Worm (Caenorhabditis elegans) whole organism, young adult: ENCODE results near the gene oac-2.

Experiments
- B0019.2 ChIP-seq: fragments of 200-800 bp; sonication (Bioruptor generic); conservative IDR thresholded peaks from 2 replicates; pipeline ENCODE4 v1.3.6; 2022; ENCODE audit warnings: missing genetic modification reagents, missing genetic modification characterization, missing compliant biosample characterization
- F22D6.2 ChIP-seq: sonication (generic microtip); optimal IDR thresholded peaks from 2 replicates; lab custom pipeline; 2016; ENCODE audit warnings: mild to moderate bottlenecking, missing genetic modification characterization, missing compliant biosample characterization
- F49E8.2 ChIP-seq: sonication (generic microtip); optimal IDR thresholded peaks from 3 replicates; lab custom pipeline; 2017; ENCODE audit warnings: missing genetic modification characterization, mild to moderate bottlenecking, missing compliant biosample characterization, antibody characterized with exemption, moderate library complexity; ENCODE audit not compliant: insufficient read depth
- atf-7 ChIP-seq: sonication (generic microtip); optimal IDR thresholded peaks from 2 replicates; lab custom pipeline; 2017; ENCODE audit warnings: mild to moderate bottlenecking, missing genetic modification characterization, missing compliant biosample characterization
- athp-1 ChIP-seq: sonication (generic microtip); optimal IDR thresholded peaks from 2 replicates; lab custom pipeline; 2017; ENCODE audit warnings: mild to moderate bottlenecking, missing genetic modification characterization, missing compliant biosample characterization
- attf-5 ChIP-seq: fragments of 200-800 bp; sonication (Bioruptor generic); optimal IDR thresholded peaks from 2 replicates; lab custom pipeline; 2018; ENCODE audit warnings: mild to moderate bottlenecking, missing genetic modification characterization, missing compliant biosample characterization
- bed-1 ChIP-seq: fragments of 200-800 bp; sonication (Bioruptor generic); IDR thresholded peaks from 2 replicates; pipeline ENCODE4 v1.3.6; 2022; ENCODE audit warnings: missing genetic modification reagents, missing genetic modification characterization, missing compliant biosample characterization
- cebp-1 ChIP-seq, 2 experiments: fragments of 200-800 bp in 1 of 2; sonication (Bioruptor generic) in 1 of 2; sonication (generic microtip) in 1 of 2; IDR thresholded peaks in 1 of 2; optimal IDR thresholded peaks in 1 of 2; 2 replicates each; pipeline versions ENCODE4 v1.3.6 to Lab custom; 2017 to 2022; ENCODE audit warnings: missing compliant biosample characterization in 2 of 2, missing genetic modification characterization in 2 of 2, mild to moderate bottlenecking in 1 of 2, missing genetic modification reagents in 1 of 2, moderate library complexity in 1 of 2
- ceh-100 ChIP-seq: fragments of 200-800 bp; sonication (Bioruptor generic); IDR thresholded peaks from 2 replicates; pipeline ENCODE4 v1.3.6; 2022; ENCODE audit warnings: missing genetic modification reagents, missing genetic modification characterization, missing compliant biosample characterization
- ceh-27 ChIP-seq: fragments of 200-800 bp; sonication (Bioruptor generic); optimal IDR thresholded peaks from 2 replicates; lab custom pipeline; 2018; ENCODE audit warnings: mild to moderate bottlenecking, missing genetic modification characterization, moderate library complexity, missing compliant biosample characterization
- ceh-58 ChIP-seq: fragments of 200-800 bp; sonication (Bioruptor generic); IDR thresholded peaks from 2 replicates; pipeline ENCODE4 v1.3.6; 2022; ENCODE audit warnings: missing genetic modification characterization, missing compliant biosample characterization
- ceh-91 ChIP-seq: fragments of 200-800 bp; sonication (Bioruptor generic); IDR thresholded peaks from 2 replicates; pipeline ENCODE4 v1.3.6; 2022; ENCODE audit warnings: missing genetic modification reagents, missing genetic modification characterization, missing compliant biosample characterization
- die-1 ChIP-seq: sonication (generic microtip); optimal IDR thresholded peaks from 2 replicates; lab custom pipeline; 2016; ENCODE audit warnings: missing genotype, mild to moderate bottlenecking, missing genetic modification characterization, missing compliant biosample characterization
- egl-18 ChIP-seq: fragments of 200-800 bp; sonication (Bioruptor generic); IDR thresholded peaks from 2 replicates; pipeline ENCODE4 v1.3.6; 2022; ENCODE audit warnings: missing genetic modification reagents, missing genetic modification characterization, missing compliant biosample characterization
- egrh-3 ChIP-seq: fragments of 200-800 bp; sonication (Bioruptor generic); IDR thresholded peaks from 2 replicates; pipeline ENCODE4 v1.3.6; 2022; ENCODE audit warnings: missing genetic modification reagents, missing genetic modification characterization, missing compliant biosample characterization
- gei-17 ChIP-seq: fragments of 200-800 bp; sonication (Bioruptor generic); optimal IDR thresholded peaks from 2 replicates; lab custom pipeline; 2018; ENCODE audit warnings: mild to moderate bottlenecking, missing genetic modification characterization, missing compliant biosample characterization
- him-1 ChIP-seq: sonication (generic microtip); optimal IDR thresholded peaks from 2 replicates; lab custom pipeline; 2016; ENCODE audit warnings: missing genotype, missing genetic modification reagents, missing genetic modification characterization, missing compliant biosample characterization
- hlh-12 ChIP-seq: sonication (generic microtip); optimal IDR thresholded peaks from 2 replicates; lab custom pipeline; 2016; ENCODE audit warnings: missing genetic modification characterization, missing compliant biosample characterization
- lin-26 ChIP-seq: fragments of 200-800 bp; sonication (Bioruptor generic); IDR thresholded peaks from 2 replicates; pipeline ENCODE4 v1.3.6; 2022; ENCODE audit warnings: missing genetic modification reagents, missing genetic modification characterization, missing compliant biosample characterization
- lin-54 ChIP-seq: fragments of 200-800 bp; sonication (Bioruptor generic); optimal IDR thresholded peaks from 2 replicates; lab custom pipeline; 2018; ENCODE audit warnings: mild to moderate bottlenecking, missing genetic modification characterization, missing compliant biosample characterization
- lir-1 ChIP-seq: fragments of 200-800 bp; sonication (Bioruptor generic); conservative IDR thresholded peaks from 2 replicates; pipeline ENCODE4 v1.3.6; 2022; ENCODE audit warnings: missing genetic modification reagents, missing genetic modification characterization, missing compliant biosample characterization
- lsl-1 ChIP-seq: fragments of 200-800 bp; sonication (Bioruptor generic); optimal IDR thresholded peaks from 2 replicates; lab custom pipeline; 2018; ENCODE audit warnings: mild to moderate bottlenecking, missing genetic modification characterization, moderate library complexity, missing compliant biosample characterization
- lsy-27 ChIP-seq: sonication (generic microtip); optimal IDR thresholded peaks from 2 replicates; lab custom pipeline; 2017; ENCODE audit warnings: missing genetic modification characterization, mild to moderate bottlenecking, missing compliant biosample characterization, antibody characterized with exemption, missing genotype, borderline replicate concordance; ENCODE audit not compliant: insufficient read depth
- madf-6 ChIP-seq: fragments of 200-800 bp; sonication (Bioruptor generic); IDR thresholded peaks from 2 replicates; pipeline ENCODE4 v1.3.6; 2022; ENCODE audit warnings: missing genetic modification reagents, missing genetic modification characterization, missing compliant biosample characterization
- madf-8 ChIP-seq: fragments of 200-800 bp; sonication (Bioruptor generic); conservative IDR thresholded peaks from 2 replicates; pipeline ENCODE4 v1.3.6; 2022; ENCODE audit warnings: missing genetic modification reagents, missing genetic modification characterization, missing compliant biosample characterization
- nfya-2 ChIP-seq: fragments of 200-800 bp; sonication (Bioruptor generic); IDR thresholded peaks from 2 replicates; pipeline ENCODE4 v1.3.6; 2022; ENCODE audit warnings: missing genetic modification reagents, missing genetic modification characterization, missing compliant biosample characterization
- nfyb-1 ChIP-seq: fragments of 200-800 bp; sonication (Bioruptor generic); IDR thresholded peaks from 2 replicates; pipeline ENCODE4 v1.3.6; 2022; ENCODE audit warnings: missing genetic modification reagents, missing genetic modification characterization, missing compliant biosample characterization
- rec-8 ChIP-seq, 2 experiments: sonication (generic microtip); optimal IDR thresholded peaks; 2 replicates each; lab custom pipeline; 2016; ENCODE audit warnings: mild to moderate bottlenecking in 2 of 2, missing genetic modification characterization in 2 of 2, missing genetic modification reagents in 2 of 2, missing genotype in 2 of 2, missing biosample characterization in 1 of 2, missing compliant biosample characterization in 1 of 2, moderate library complexity in 1 of 2
- repo-1 ChIP-seq: sonication (generic microtip); optimal IDR thresholded peaks from 2 replicates; lab custom pipeline; 2017; ENCODE audit warnings: mild to moderate bottlenecking, missing genetic modification characterization, missing compliant biosample characterization
- snpc-1.1 ChIP-seq: sonication (generic microtip); optimal IDR thresholded peaks from 2 replicates; lab custom pipeline; 2017; ENCODE audit warnings: missing genetic modification characterization, mild to moderate bottlenecking, missing compliant biosample characterization, antibody characterized with exemption, moderate library complexity, missing genotype, missing genetic modification reagents; ENCODE audit not compliant: insufficient read depth
- snpc-1.3 ChIP-seq: sonication (generic microtip); optimal IDR thresholded peaks from 2 replicates; lab custom pipeline; 2017; ENCODE audit warnings: missing genetic modification characterization, mild to moderate bottlenecking, missing compliant biosample characterization, antibody characterized with exemption, moderate library complexity, missing genotype, missing genetic modification reagents; ENCODE audit not compliant: insufficient read depth
- tbp1 ChIP-seq: fragments of 200-800 bp; sonication (Bioruptor generic); optimal IDR thresholded peaks from 2 replicates; lab custom pipeline; 2018; ENCODE audit warnings: mild to moderate bottlenecking, missing genetic modification characterization, missing compliant biosample characterization
- tbx-9 ChIP-seq: sonication (generic microtip); optimal IDR thresholded peaks from 2 replicates; lab custom pipeline; 2016; ENCODE audit warnings: borderline replicate concordance, missing genetic modification characterization, inconsistent platforms, missing compliant biosample characterization
- ztf-26 ChIP-seq: sonication (generic microtip); optimal IDR thresholded peaks from 2 replicates; lab custom pipeline; 2017; ENCODE audit warnings: missing genetic modification characterization, missing compliant biosample characterization

oac-2 gene

DNA sequence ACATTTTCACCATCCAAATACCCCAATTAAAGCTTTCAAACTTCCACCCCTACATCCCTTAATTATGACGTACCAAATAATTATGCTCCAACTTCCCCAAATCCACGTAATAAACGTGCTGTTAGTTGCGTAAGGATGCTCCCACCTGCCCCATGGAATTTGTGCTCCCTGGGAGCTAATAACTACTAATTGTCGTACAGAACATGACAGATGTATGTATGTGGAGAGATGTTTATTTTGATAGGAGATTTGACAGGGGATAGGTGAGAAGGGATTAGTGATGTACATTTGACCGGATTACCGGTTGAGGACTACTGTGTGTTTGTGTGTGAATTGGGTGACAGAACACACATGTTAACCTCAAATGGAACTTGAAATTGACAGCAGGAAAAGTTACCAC lies 25.1 kb downstream of the oac-2 start:
- TF ChIP-seq bed-1 (GFP tag; lab: Robert Waterston, UW): no peak
- TF ChIP-seq madf-8 (GFP tag; lab: Robert Waterston, UW): no peak
- TF ChIP-seq F22D6.2 (tag; lab: Kevin White, UChicago): no peak
- no peak for TF ChIP-seq nfyb-1 (GFP tag; lab: Robert Waterston, UW)
- TF ChIP-seq rec-8 (tag; optimal IDR thresholded peaks at IDR 0.05; lab: Kevin White, UChicago): no peak
- no peak for TF ChIP-seq athp-1 (tag; lab: Kevin White, UChicago)
- no peak for TF ChIP-seq F49E8.2 (tag; lab: Kevin White, UChicago)
- no peak for TF ChIP-seq him-1 (tag; lab: Kevin White, UChicago)
- no peak for TF ChIP-seq ztf-26
- TF ChIP-seq ceh-27 (GFP tag; lab: Kevin White, UChicago): no peak

ce11 chrV:3445090-3445832 lies 29.7 kb downstream of the oac-2 start:
- TF ChIP-seq lin-26 (GFP tag; lab: Robert Waterston, UW) (0 out of 2 replicates have a peak, but pooled peaks have one; percentile 45), tbp1 (no peak)

DNA sequence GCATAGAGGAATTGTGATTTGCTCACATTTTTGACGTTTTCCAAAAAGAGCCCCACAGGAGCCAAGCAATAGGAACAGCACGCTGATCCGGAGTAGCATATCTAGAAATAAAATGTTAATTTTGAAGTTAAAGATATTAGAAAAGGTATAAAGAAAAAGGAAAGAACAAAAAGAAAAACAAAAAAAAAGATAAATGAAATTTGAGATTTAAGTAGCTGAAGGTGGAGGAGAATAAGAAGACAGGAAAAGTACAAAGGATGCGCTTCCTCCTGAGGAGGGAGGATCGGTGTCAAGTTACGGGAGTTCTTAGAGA lies 30.2 kb downstream of the oac-2 start, which contains the start of gene cfz-2:
Gene cfz-2, minus strand, starts transcription at position 101 of the 313 bp plus-strand sequence.
- TF ChIP-seq tbx-9 (tag; lab: Kevin White, UChicago) (no peak), F22D6.2 (tag; lab: Kevin White, UChicago) (no peak), egrh-3 (GFP tag; lab: Robert Waterston, UW) (no peak), tbp1 (no peak), lin-54 (GFP tag; lab: Kevin White, UChicago) (no peak), him-1 (tag; lab: Kevin White, UChicago) (no peak), atf-7 (no peak), gei-17 (GFP tag; lab: Kevin White, UChicago) (no peak), ceh-91 (GFP tag; lab: Robert Waterston, UW) (no peak), lsl-1 (GFP tag; lab: Kevin White, UChicago) (no peak), madf-6 (GFP tag; lab: Robert Waterston, UW) (no peak), bed-1 (GFP tag; lab: Robert Waterston, UW) (no peak), hlh-12 (tag; lab: Kevin White, UChicago) (no peak), cebp-1 (GFP tag; IDR thresholded peaks at IDR 0.05; lab: Robert Waterston, UW) (no peak), cebp-1 (tag; optimal IDR thresholded peaks at IDR 0.05; lab: Kevin White, UChicago) (no peak), ceh-100 (GFP tag; lab: Robert Waterston, UW) (no peak), snpc-1.1 (tag; lab: Kevin White, UChicago) (no peak), die-1 (tag; lab: Kevin White, UChicago) (no peak), lir-1 (GFP tag; lab: Robert Waterston, UW) (no peak), snpc-1.3 (tag; lab: Kevin White, UChicago) (no peak), nfya-2 (GFP tag; lab: Robert Waterston, UW) (no peak)

- TF ChIP-seq attf-5 (no peak), repo-1 (no peak), ceh-58 (no peak), lsy-27 (tag; lab: Kevin White, UChicago) (no peak), B0019.2 (GFP tag; lab: Robert Waterston, UW) (no peak), egl-18 (no peak)
Measured at ce11 chrV:3442609-3443008, 32.3 kb downstream of the oac-2 start.
